Worm (Caenorhabditis elegans): Measurements from ENCODE around the gene F09E5.14.

The F09E5.14 gene

DNA sequence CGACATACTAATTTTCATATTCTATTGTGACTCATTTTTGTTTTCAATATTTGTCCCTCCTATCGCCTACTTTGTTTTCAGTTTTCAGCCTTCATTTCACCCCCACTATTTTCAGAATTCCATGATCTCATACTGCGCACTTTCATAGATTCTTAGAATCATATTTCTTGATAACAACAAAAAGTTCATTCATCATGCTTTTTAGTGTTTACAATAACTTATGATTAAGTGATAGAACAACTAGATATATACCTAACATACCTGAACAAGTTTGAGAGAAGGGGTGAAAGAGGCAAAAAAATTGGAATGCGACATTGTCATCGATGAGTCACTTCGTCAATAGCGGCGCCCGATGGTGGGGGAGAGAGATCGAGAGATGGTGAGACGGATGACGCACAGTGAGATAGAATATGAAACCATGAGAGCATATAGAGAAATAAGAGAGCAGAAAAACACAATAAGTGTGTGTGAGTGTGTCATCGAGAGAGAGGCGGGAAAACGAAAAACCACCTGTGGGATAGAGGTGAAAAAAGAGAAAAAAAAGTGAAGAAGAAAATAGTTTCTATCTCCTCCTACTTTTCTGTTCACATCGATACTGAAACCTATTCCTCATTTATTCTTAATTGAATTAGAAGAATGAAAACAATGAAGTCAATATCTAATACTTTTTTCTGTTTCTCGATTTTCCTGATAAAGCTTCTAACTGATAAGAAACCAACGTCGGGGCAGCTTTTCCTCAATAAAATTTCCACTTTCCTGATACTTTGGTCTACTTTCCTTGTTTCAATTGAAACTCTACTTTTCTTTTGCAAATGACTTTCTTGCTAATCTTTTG, 7.8 kb downstream of the F09E5.14 start:
- no peak for TF ChIP-seq madf-3 (GFP tag; IDR thresholded peaks at IDR 0.05)
- TF ChIP-seq die-1 (tag; optimal IDR thresholded peaks at IDR 0.05): peak; percentile 5
- no peak for TF ChIP-seq ets-4 (GFP tag; optimal IDR thresholded peaks at IDR 0.05)
- no peak for TF ChIP-seq Y56A3A.18 (GFP tag; IDR thresholded peaks at IDR 0.05)
- TF ChIP-seq F39B2.1 (GFP tag; IDR thresholded peaks at IDR 0.05): no peak
- no peak for TF ChIP-seq rec-8 (tag; optimal IDR thresholded peaks at IDR 0.05)
- TF ChIP-seq egl-44 (GFP tag; IDR thresholded peaks at IDR 0.05): no peak
- peak; percentile 11 for TF ChIP-seq ztf-26 (tag; optimal IDR thresholded peaks at IDR 0.05)
- no peak for TF ChIP-seq B0019.2 (GFP tag; conservative IDR thresholded peaks at IDR 0.05)
- peak in 1 of 3 experiments; percentile 40 for TF ChIP-seq lin-35 (GFP tag; optimal IDR thresholded peaks at IDR 0.05)
- TF ChIP-seq Y67H2A.10 (GFP tag; conservative IDR thresholded peaks at IDR 0.05): no peak
- peak; percentile 81 for TF ChIP-seq hmg-1.2 (GFP tag; IDR thresholded peaks at IDR 0.05)
- TF ChIP-seq chd-7 (tag; optimal IDR thresholded peaks at IDR 0.05): no peak
- TF ChIP-seq B0261.1 (tag; optimal IDR thresholded peaks at IDR 0.05): no peak
- peak; percentile 40; the same call in 1 of the 2 replicates for TF ChIP-seq mcd-1 (GFP tag; IDR thresholded peaks at IDR 0.05)
- peak; percentile 45 for TF ChIP-seq ZK185.1 (tag; optimal IDR thresholded peaks at IDR 0.05; ENCODE audit: poor library complexity, severe bottlenecking)
- TF ChIP-seq F23B12.7 (tag; optimal IDR thresholded peaks at IDR 0.05; ENCODE audit: insufficient read depth): no peak
- TF ChIP-seq tbp1 (GFP tag; optimal IDR thresholded peaks at IDR 0.05): peak; percentile 21
- peak; percentile 12 for TF ChIP-seq attf-5 (GFP tag; optimal IDR thresholded peaks at IDR 0.05)
- TF ChIP-seq sptf-2 (GFP tag; optimal IDR thresholded peaks at IDR 0.05): no peak
- no peak for TF ChIP-seq rcor-1 (GFP tag; IDR thresholded peaks at IDR 0.05)
- TF ChIP-seq D2030.7 (GFP tag; IDR thresholded peaks at IDR 0.05): no peak
- TF ChIP-seq athp-1 (tag; optimal IDR thresholded peaks at IDR 0.05): no peak
- no peak for TF ChIP-seq snpc-1.1 (tag; optimal IDR thresholded peaks at IDR 0.05; ENCODE audit: insufficient read depth)
- no peak for TF ChIP-seq let-607 (tag; optimal IDR thresholded peaks at IDR 0.05)
- no peak for TF ChIP-seq dpl-1 (GFP tag; optimal IDR thresholded peaks at IDR 0.05)
- no peak for TF ChIP-seq ceh-79 (tag; optimal IDR thresholded peaks at IDR 0.05)
- TF ChIP-seq akir-1 (GFP tag; optimal IDR thresholded peaks at IDR 0.05): no peak
- no peak for TF ChIP-seq lsy-27 (tag; optimal IDR thresholded peaks at IDR 0.05; ENCODE audit: borderline replicate concordance, insufficient read depth)
- TF ChIP-seq K11D2.4 (GFP tag; IDR thresholded peaks at IDR 0.05): peak; percentile 66
- TF ChIP-seq B0336.3 (GFP tag; IDR thresholded peaks at IDR 0.05): 0 out of 2 replicates have a peak, but pooled peaks have one; percentile 36
- no peak for TF ChIP-seq egrh-3 (GFP tag; IDR thresholded peaks at IDR 0.05)
- TF ChIP-seq zim-3 (tag; optimal IDR thresholded peaks at IDR 0.05): no peak
- no peak for TF ChIP-seq snpc-3.4 (tag; optimal IDR thresholded peaks at IDR 0.05)
- peak; percentile 40; the same call in 1 of the 2 replicates for TF ChIP-seq dox-1 (GFP tag; IDR thresholded peaks at IDR 0.05)
- TF ChIP-seq zfh-2 (GFP tag; conservative IDR thresholded peaks at IDR 0.05): peak; percentile 90
- TF ChIP-seq snpc-4 (GFP tag; optimal IDR thresholded peaks at IDR 0.05): no peak
- peak in 2 of 4 experiments; percentile 3 to 34 for TF ChIP-seq snpc-4 (tag; optimal IDR thresholded peaks at IDR 0.05)
- TF ChIP-seq nfyb-1 (GFP tag; IDR thresholded peaks at IDR 0.05): peak; percentile 49; the same call in 1 of the 2 replicates
- no peak for TF ChIP-seq attf-3 (GFP tag; conservative IDR thresholded peaks at IDR 0.05)
- no peak for TF ChIP-seq hsf-1 (GFP tag; IDR thresholded peaks at IDR 0.05)
- TF ChIP-seq snpc-1.3 (tag; optimal IDR thresholded peaks at IDR 0.05; ENCODE audit: insufficient read depth): no peak
- no peak for TF ChIP-seq F49E8.2 (tag; optimal IDR thresholded peaks at IDR 0.05; ENCODE audit: insufficient read depth)
- TF ChIP-seq F37B4.10 (GFP tag; IDR thresholded peaks at IDR 0.05): no peak
- no peak for TF ChIP-seq egl-18 (GFP tag; IDR thresholded peaks at IDR 0.05)

All from whole organism, young adult.